Worm (Caenorhabditis elegans): ENCODE data around the gene lips-11.

- no peak for TF ChIP-seq C34B4.2 (tag; optimal IDR thresholded peaks at IDR 0.05)
- TF ChIP-seq lin-35 (GFP tag; optimal IDR thresholded peaks at IDR 0.05), result no peak
- no peak for TF ChIP-seq mep-1 (tag; optimal IDR thresholded peaks at IDR 0.05)
These were observed 25.3 kb downstream of the lips-11 start for ce11 chrII:1085546-1085945.

All from whole organism, L1 larva.